Worm (Caenorhabditis elegans) whole organism, midembryonic: Measurements from ENCODE around the gene srt-19.
"Not testable (repeated sequence)": the region's sequence is repeated elsewhere in the genome, so short reads cannot be mapped to it uniquely, and the experiment has no call there.

Source experiments
- cog-1 ChIP-seq: sonication (generic microtip); optimal IDR thresholded peaks from 2 replicates; lab custom pipeline; 2016; ENCODE audit warnings: missing genetic modification characterization, missing compliant biosample characterization
- flt-1 ChIP-seq: fragments of 200-800 bp; sonication (Bioruptor generic); IDR thresholded peaks from 2 replicates; pipeline ENCODE4 v1.3.6; 2022; ENCODE audit warnings: missing genetic modification characterization, missing compliant biosample characterization
- med-1 ChIP-seq: sonication (generic microtip); optimal IDR thresholded peaks from 2 replicates; lab custom pipeline; 2017; ENCODE audit warnings: missing genetic modification characterization, mild to moderate bottlenecking, missing compliant biosample characterization, antibody characterized with exemption, missing genetic modification reagents; ENCODE audit not compliant: insufficient read depth
- ref-1 ChIP-seq: fragments of 200-800 bp; sonication (Bioruptor generic); conservative IDR thresholded peaks from 2 replicates; pipeline ENCODE4 v1.3.6; 2022; ENCODE audit warnings: missing genetic modification reagents, missing genetic modification characterization, missing compliant biosample characterization
- tab-1 ChIP-seq: fragments of 200-800 bp; sonication (Bioruptor generic); IDR thresholded peaks from 2 replicates; pipeline ENCODE4 v1.3.6; 2022; ENCODE audit warnings: missing genetic modification characterization, missing compliant biosample characterization
- ztf-23 ChIP-seq: fragments of 200-800 bp; sonication (Bioruptor generic); IDR thresholded peaks from 2 replicates; pipeline ENCODE4 v1.3.6; 2022; ENCODE audit warnings: missing genetic modification reagents, missing genetic modification characterization, missing compliant biosample characterization

DNA sequence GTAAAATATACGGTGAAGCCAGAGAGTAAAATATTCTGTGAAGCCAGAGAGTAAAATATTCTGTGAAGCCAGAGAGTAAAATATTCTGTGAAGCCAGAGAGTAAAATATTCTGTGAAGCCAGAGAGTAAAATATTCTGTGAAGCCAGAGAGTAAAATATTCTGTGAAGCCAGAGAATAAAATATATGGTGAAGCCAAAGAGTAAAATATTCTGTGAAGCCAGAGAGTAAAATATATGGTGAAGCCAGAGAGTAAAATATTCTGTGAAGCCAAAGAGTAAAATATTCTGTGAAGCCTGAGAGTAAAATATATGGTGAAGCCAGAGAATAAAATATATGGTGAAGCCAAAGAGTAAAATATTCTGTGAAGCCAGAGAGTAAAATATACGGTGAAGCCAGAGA, 50.9 kb downstream of the srt-19 start:
- 0 out of 2 replicates have a peak, but pooled peaks have one; percentile 42 for TF ChIP-seq flt-1 (GFP tag; lab: Robert Waterston, UW)
- TF ChIP-seq med-1 (GFP tag; lab: Kevin White, UChicago); tab-1; ztf-23 (GFP tag; lab: Robert Waterston, UW); cog-1; ref-1 (GFP tag; lab: Robert Waterston, UW): not testable (repeated sequence)
